Fruit fly (Drosophila melanogaster): ENCODE measurements around the gene kek5.
A peak's percentile ranks its signal among the peaks of the same experiment; 100 is the strongest.

The kek5 gene

dm6 chrX:19321820-19322708 lies 30.9 kb upstream of the kek5 start, which contains the start of gene out (continued):
- TF ChIP-seq nom (GFP tag; optimal IDR thresholded peaks at IDR 0.05) (peak; percentile 85), ATbp (GFP tag; optimal IDR thresholded peaks at IDR 0.05) (peak; percentile 93), CG3847 (GFP tag; IDR thresholded peaks at IDR 0.05) (peak; percentile 94), CG33557 (GFP tag; optimal IDR thresholded peaks at IDR 0.05) (peak; percentile 90), D19B (GFP tag; optimal IDR thresholded peaks at IDR 0.05) (peak; percentile 86), grau (tag; optimal IDR thresholded peaks at IDR 0.05) (peak; percentile 94), ash1 (GFP tag; optimal IDR thresholded peaks at IDR 0.05) (no peak), HHEX (GFP tag; optimal IDR thresholded peaks at IDR 0.05) (peak; percentile 95), nerfin-1 (tag; optimal IDR thresholded peaks at IDR 0.05) (peak; percentile 90), Camta (GFP tag; optimal IDR thresholded peaks at IDR 0.05) (peak; percentile 86), Oli (tag; optimal IDR thresholded peaks at IDR 0.05) (peak; percentile 95), hkb (optimal IDR thresholded peaks at IDR 0.05) (no peak), hkb (GFP tag; IDR thresholded peaks at IDR 0.05) (peak; percentile 96), da (GFP tag; optimal IDR thresholded peaks at IDR 0.05) (peak; percentile 53), CG8359 (GFP tag; optimal IDR thresholded peaks at IDR 0.05; ENCODE audit: borderline replicate concordance) (peak; percentile 86), abd-A (tag; optimal IDR thresholded peaks at IDR 0.05) (peak; percentile 32), vnd (GFP tag; IDR thresholded peaks at IDR 0.05; ENCODE audit: partially characterized antibody) (no peak), CG11695 (GFP tag; IDR thresholded peaks at IDR 0.05) (peak; percentile 96), Elba2 (GFP tag; optimal IDR thresholded peaks at IDR 0.05) (peak; percentile 44), az2 (GFP tag; optimal IDR thresholded peaks at IDR 0.05) (peak; percentile 94), Chrac-16 (GFP tag; optimal IDR thresholded peaks at IDR 0.05) (peak; percentile 94), scrt (GFP tag; optimal IDR thresholded peaks at IDR 0.05) (peak; percentile 89), CG12299 (tag; optimal IDR thresholded peaks at IDR 0.05) (peak; percentile 88), esg (GFP tag; conservative IDR thresholded peaks at IDR 0.05) (peak; percentile 94), CG12236 (GFP tag; optimal IDR thresholded peaks at IDR 0.05) (peak; percentile 59), jigr1 (GFP tag; IDR thresholded peaks at IDR 0.05) (peak; percentile 92), Sry-δ (GFP tag; optimal IDR thresholded peaks at IDR 0.05) (peak; percentile 30), CkIIα-i1 (GFP tag; IDR thresholded peaks at IDR 0.05) (peak; percentile 83), CTCF (GFP tag; optimal IDR thresholded peaks at IDR 0.05) (peak; percentile 59), Blimp-1 (GFP tag; optimal IDR thresholded peaks at IDR 0.05) (peak; percentile 91), CG3995 (GFP tag; optimal IDR thresholded peaks at IDR 0.05) (peak; percentile 49), CG14860 (GFP tag; IDR thresholded peaks at IDR 0.05; ENCODE audit: partially characterized antibody) (no peak), Atf6 (GFP tag; IDR thresholded peaks at IDR 0.05) (peak; percentile 95), CG12744 (GFP tag; optimal IDR thresholded peaks at IDR 0.05) (peak; percentile 86), sens-2 (GFP tag; IDR thresholded peaks at IDR 0.05) (peak; percentile 88), CG34224 (GFP tag; IDR thresholded peaks at IDR 0.05; ENCODE audit: partially characterized antibody) (no peak), CG10366 (GFP tag; IDR thresholded peaks at IDR 0.05) (peak; percentile 93), CG4707 (GFP tag; optimal IDR thresholded peaks at IDR 0.05) (peak; percentile 81), Nf-YB (GFP tag; optimal IDR thresholded peaks at IDR 0.05) (peak; percentile 82), C15 (GFP tag; IDR thresholded peaks at IDR 0.05) (peak; percentile 87), CG1603 (tag; optimal IDR thresholded peaks at IDR 0.05) (peak; percentile 86), B-H2 (GFP tag; optimal IDR thresholded peaks at IDR 0.05) (peak; percentile 88), gcm (GFP tag; optimal IDR thresholded peaks at IDR 0.05) (peak; percentile 91), CG10462 (GFP tag; optimal IDR thresholded peaks at IDR 0.05) (peak; percentile 83), Sox100B (GFP tag; optimal IDR thresholded peaks at IDR 0.05) (peak; percentile 94), CG11560 (tag; IDR thresholded peaks at IDR 0.05) (peak; percentile 87), fru (optimal IDR thresholded peaks at IDR 0.05) (no peak), CG34422 (GFP tag; IDR thresholded peaks at IDR 0.05) (peak; percentile 95), lola (GFP tag; optimal IDR thresholded peaks at IDR 0.05) (peak in 1 of 3 experiments; percentile 94)

Data from whole organism, embryonic.